3 fruit fly cellular contexts compared by ENCODE assay signal in the genomic region with DNA sequence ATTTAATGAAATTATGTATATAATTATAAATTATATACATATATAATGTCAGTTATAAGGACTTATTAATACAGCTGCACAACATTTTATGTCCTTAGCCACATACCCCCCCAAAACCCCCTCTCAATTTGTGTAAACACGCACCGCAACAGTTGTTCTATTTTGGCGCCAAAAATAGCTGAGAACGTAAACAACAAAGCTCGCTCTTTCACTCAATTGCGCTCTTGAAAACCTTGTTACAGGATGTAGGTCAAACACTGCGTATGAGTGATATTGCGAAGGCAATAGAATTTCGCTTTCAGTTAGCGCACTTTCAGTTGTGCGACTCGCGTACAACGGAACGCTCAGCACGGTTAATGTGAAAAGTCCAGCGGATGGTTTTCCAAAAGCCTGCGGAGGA.
TF ChIP-seq lines count a peak whose summit lies in the region.

A gene (plus strand): TSS at position 332 of the 400 bp plus-strand sequence.

- no peak for TF ChIP-seq CTCF in whole organism, embryonic (GFP tag; optimal IDR thresholded peaks at IDR 0.05; lab: Kevin White, UChicago)

TF ChIP-seq in whole organism, embryonic, 481 proteins besides CTCF, POLR2A, EP300 and RAD21 (continues in another document):
- TF ChIP-seq psq (GFP tag; optimal IDR thresholded peaks at IDR 0.05; lab: Kevin White, UChicago) (no peak), gcm (GFP tag; optimal IDR thresholded peaks at IDR 0.05; lab: Kevin White, UChicago) (no peak), wdn (GFP tag; IDR thresholded peaks at IDR 0.05; lab: Robert Waterston, UW) (peak; percentile 37; the same call in 1 of the 2 replicates), Dek (tag; optimal IDR thresholded peaks at IDR 0.05; lab: Kevin White, UChicago) (peak; percentile 66), sim (GFP tag; IDR thresholded peaks at IDR 0.05; lab: Robert Waterston, UW) (no peak), CG10543 (GFP tag; optimal IDR thresholded peaks at IDR 0.05; lab: Kevin White, UChicago) (no peak), CG15601 (tag; optimal IDR thresholded peaks at IDR 0.05; lab: Kevin White, UChicago) (no peak), usp (GFP tag; optimal IDR thresholded peaks at IDR 0.05; lab: Kevin White, UChicago) (no peak), CG18011 (GFP tag; optimal IDR thresholded peaks at IDR 0.05; lab: Kevin White, UChicago) (no peak), HmgZ (tag; optimal IDR thresholded peaks at IDR 0.05; lab: Kevin White, UChicago) (no peak), Ssrp (tag; optimal IDR thresholded peaks at IDR 0.05; lab: Kevin White, UChicago) (no peak), CG11398 (GFP tag; optimal IDR thresholded peaks at IDR 0.05; lab: Kevin White, UChicago) (no peak), Hr39 (optimal IDR thresholded peaks at IDR 0.05; lab: Kevin White, UChicago) (no peak), bab2 (GFP tag; optimal IDR thresholded peaks at IDR 0.05; lab: Kevin White, UChicago) (no peak), cato (GFP tag; optimal IDR thresholded peaks at IDR 0.05; lab: Kevin White, UChicago; ENCODE audit: borderline replicate concordance) (no peak), CG2129 (GFP tag; IDR thresholded peaks at IDR 0.05; lab: Robert Waterston, UW; ENCODE audit: partially characterized antibody) (no peak), CG3995 (GFP tag; optimal IDR thresholded peaks at IDR 0.05; lab: Kevin White, UChicago) (no peak), Awh (GFP tag; IDR thresholded peaks at IDR 0.05; lab: Robert Waterston, UW) (no peak), Mad (GFP tag; optimal IDR thresholded peaks at IDR 0.05; lab: Kevin White, UChicago) (no peak), sc (optimal IDR thresholded peaks at IDR 0.05; lab: Kevin White, UChicago) (no peak), sc (GFP tag; optimal IDR thresholded peaks at IDR 0.05; lab: Kevin White, UChicago) (no peak), CG11723 (GFP tag; optimal IDR thresholded peaks at IDR 0.05; lab: Kevin White, UChicago) (no peak), Lhr (GFP tag; optimal IDR thresholded peaks at IDR 0.05; lab: Kevin White, UChicago) (no peak), CG2116 (GFP tag; optimal IDR thresholded peaks at IDR 0.05; lab: Kevin White, UChicago) (no peak), Bdp1 (GFP tag; optimal IDR thresholded peaks at IDR 0.05; lab: Kevin White, UChicago) (no peak), lola (GFP tag; optimal IDR thresholded peaks at IDR 0.05; lab: Kevin White, UChicago) (no peak), scrt (GFP tag; optimal IDR thresholded peaks at IDR 0.05; lab: Kevin White, UChicago) (peak; percentile 93), kni (GFP tag; optimal IDR thresholded peaks at IDR 0.05; lab: Kevin White, UChicago) (no peak), Blimp-1 (GFP tag; optimal IDR thresholded peaks at IDR 0.05; lab: Kevin White, UChicago) (peak; percentile 27), sima (GFP tag; optimal IDR thresholded peaks at IDR 0.05; lab: Kevin White, UChicago) (no peak)

TF ChIP-seq in whole organism, prepupa, 60 proteins besides CTCF, POLR2A, EP300 and RAD21:
- TF ChIP-seq svp (GFP tag; lab: Kevin White, UChicago) (no peak), CG32006 (GFP tag; optimal IDR thresholded peaks at IDR 0.05; lab: Kevin White, UChicago) (peak; percentile 14), Lpt (GFP tag; optimal IDR thresholded peaks at IDR 0.05; lab: Kevin White, UChicago) (no peak), CG15336 (GFP tag; IDR thresholded peaks at IDR 0.05; lab: Robert Waterston, UW) (peak; percentile 65), CG6163 (GFP tag; IDR thresholded peaks at IDR 0.05; lab: Robert Waterston, UW) (0 out of 3 replicates have a peak, but pooled peaks have one; percentile 34), dsx (GFP tag; optimal IDR thresholded peaks at IDR 0.05; lab: Kevin White, UChicago; ENCODE audit: poor library complexity, severe bottlenecking) (no peak), esn (GFP tag; optimal IDR thresholded peaks at IDR 0.05; lab: Kevin White, UChicago) (no peak), Gug (GFP tag; IDR thresholded peaks at IDR 0.05; lab: Robert Waterston, UW) (0 out of 2 replicates have a peak, but pooled peaks have one; percentile 49), OdsH (GFP tag; optimal IDR thresholded peaks at IDR 0.05; lab: Kevin White, UChicago) (peak; percentile 22), eg (GFP tag; IDR thresholded peaks at IDR 0.05; lab: Robert Waterston, UW) (peak; percentile 75), CG6276 (GFP tag; optimal IDR thresholded peaks at IDR 0.05; lab: Kevin White, UChicago) (peak; percentile 41), CG11294 (GFP tag; IDR thresholded peaks at IDR 0.05; lab: Robert Waterston, UW) (peak; percentile 43; the same call in 1 of the 2 replicates)

TF ChIP-seq in whole organism, pupa, 21 proteins besides CTCF, POLR2A, EP300 and RAD21:
- no peak for TF ChIP-seq CG9948 (tag; optimal IDR thresholded peaks at IDR 0.05; lab: Kevin White, UChicago)
- TF ChIP-seq CG15710 (tag; optimal IDR thresholded peaks at IDR 0.05; lab: Kevin White, UChicago): no peak
- TF ChIP-seq CG32121 (GFP tag; IDR thresholded peaks at IDR 0.05; lab: Robert Waterston, UW): peak; percentile 78
- no peak for TF ChIP-seq EcR (GFP tag; optimal IDR thresholded peaks at IDR 0.05; lab: Kevin White, UChicago)
- TF ChIP-seq CG10348 (GFP tag; IDR thresholded peaks at IDR 0.05; lab: Robert Waterston, UW): no peak
- TF ChIP-seq CG4496 (GFP tag; IDR thresholded peaks at IDR 0.05; lab: Robert Waterston, UW): peak; percentile 80
- TF ChIP-seq fd96Ca (GFP tag; IDR thresholded peaks at IDR 0.05; lab: Robert Waterston, UW): peak; percentile 53; the same call in 2 of the 3 replicates
- TF ChIP-seq CG8301 (tag; optimal IDR thresholded peaks at IDR 0.05; lab: Kevin White, UChicago): no peak
- TF ChIP-seq Pif1B (GFP tag; optimal IDR thresholded peaks at IDR 0.05; lab: Kevin White, UChicago): no peak
- no peak for TF ChIP-seq D1 (tag; optimal IDR thresholded peaks at IDR 0.05; lab: Kevin White, UChicago)
- no peak for TF ChIP-seq CG17806 (tag; optimal IDR thresholded peaks at IDR 0.05; lab: Kevin White, UChicago)
- no peak for TF ChIP-seq rn (GFP tag; IDR thresholded peaks at IDR 0.05; lab: Robert Waterston, UW)
- peak; percentile 63 for TF ChIP-seq CG12605 (GFP tag; IDR thresholded peaks at IDR 0.05; lab: Robert Waterston, UW)
- TF ChIP-seq gl (tag; optimal IDR thresholded peaks at IDR 0.05; lab: Kevin White, UChicago): no peak
- TF ChIP-seq Snoo (tag; optimal IDR thresholded peaks at IDR 0.05; lab: Kevin White, UChicago): no peak
- TF ChIP-seq CG34367 (tag; optimal IDR thresholded peaks at IDR 0.05; lab: Kevin White, UChicago): no peak
- no peak for TF ChIP-seq CG13204 (GFP tag; optimal IDR thresholded peaks at IDR 0.05; lab: Kevin White, UChicago)
- no peak for TF ChIP-seq CG14655 (GFP tag; optimal IDR thresholded peaks at IDR 0.05; lab: Kevin White, UChicago)
- TF ChIP-seq CG8159 (tag; optimal IDR thresholded peaks at IDR 0.05; lab: Kevin White, UChicago): no peak
- peak; percentile 61; the same call in 1 of the 2 replicates for TF ChIP-seq Ets98B (GFP tag; IDR thresholded peaks at IDR 0.05; lab: Robert Waterston, UW)
- no peak for TF ChIP-seq Pif1A (GFP tag; optimal IDR thresholded peaks at IDR 0.05; lab: Kevin White, UChicago)
